Fruit fly (Drosophila melanogaster) whole organism, embryonic: ENCODE results near the gene Dis3l2.
A peak's percentile ranks its signal among the peaks of the same experiment; 100 is the strongest.

Source experiments
- Bgb ChIP-seq: fragments of 200-800 bp; sonication (Bioruptor generic); IDR thresholded peaks from 2 replicates; pipeline ENCODE4 v1.3.6; 2022; ENCODE audit warnings: missing biosample characterization, missing genetic modification characterization; ENCODE audit not compliant: partially characterized antibody
- C15 ChIP-seq: fragments of 200-800 bp; sonication (Bioruptor generic); IDR thresholded peaks from 3 replicates; pipeline ENCODE4 v1.3.6; 2022; ENCODE audit warnings: missing biosample characterization, missing genetic modification characterization
- CG10209 ChIP-seq: fragments of 200-800 bp; sonication (Bioruptor generic); optimal IDR thresholded peaks from 3 replicates; lab custom pipeline; 2017; ENCODE audit warnings: missing biosample characterization, mild to moderate bottlenecking, missing genetic modification characterization, missing genetic modification reagents
- CG10321 ChIP-seq: fragments of 200-800 bp; sonication (Bioruptor generic); IDR thresholded peaks from 2 replicates; pipeline ENCODE4 v1.3.6; 2022; ENCODE audit warnings: missing biosample characterization, missing genetic modification characterization
- CG10654 ChIP-seq: fragments of 200-800 bp; sonication (Bioruptor generic); optimal IDR thresholded peaks from 2 replicates; lab custom pipeline; 2016; ENCODE audit warnings: missing biosample characterization, missing genetic modification characterization
- CG10959 ChIP-seq: fragments of 200-800 bp; sonication (Bioruptor generic); IDR thresholded peaks from 2 replicates; pipeline ENCODE4 v1.3.6; 2022; ENCODE audit warnings: missing biosample characterization, missing genetic modification characterization
- CG11247 ChIP-seq: fragments of 200-800 bp; sonication (Bioruptor generic); IDR thresholded peaks from 2 replicates; pipeline ENCODE4 v1.3.6; 2022; ENCODE audit warnings: missing biosample characterization, missing genetic modification characterization
- CG11504 ChIP-seq: fragments of 200-800 bp; sonication (Bioruptor generic); optimal IDR thresholded peaks from 3 replicates; lab custom pipeline; 2019; ENCODE audit warnings: missing biosample characterization, mild to moderate bottlenecking, missing genetic modification characterization, moderate library complexity
- CG12769 ChIP-seq: fragments of 200-800 bp; sonication (Bioruptor generic); optimal IDR thresholded peaks from 2 replicates; lab custom pipeline; 2019; ENCODE audit warnings: missing biosample characterization, mild to moderate bottlenecking, missing genetic modification characterization, moderate library complexity
- CG13296 ChIP-seq: fragments of 200-800 bp; sonication (Bioruptor generic); optimal IDR thresholded peaks from 3 replicates; lab custom pipeline; 2018; ENCODE audit warnings: missing biosample characterization, mild to moderate bottlenecking, missing genetic modification characterization
- CG16815 ChIP-seq: fragments of 200-800 bp; sonication (Bioruptor generic); optimal IDR thresholded peaks from 3 replicates; lab custom pipeline; 2017; ENCODE audit warnings: missing biosample characterization, mild to moderate bottlenecking, missing genetic modification characterization
- CG17328 ChIP-seq: fragments of 200-800 bp; sonication (Bioruptor generic); IDR thresholded peaks from 2 replicates; pipeline ENCODE4 v1.3.6; 2022; ENCODE audit warnings: missing biosample characterization, missing genetic modification characterization
- CG17361 ChIP-seq: fragments of 200-800 bp; sonication (Bioruptor generic); IDR thresholded peaks from 3 replicates; pipeline ENCODE4 v1.3.6; 2022; ENCODE audit warnings: missing biosample characterization, missing genetic modification characterization
- CG2199 ChIP-seq: fragments of 200-800 bp; sonication (Bioruptor generic); IDR thresholded peaks from 3 replicates; pipeline ENCODE4 v1.3.6; 2022; ENCODE audit warnings: missing biosample characterization, missing genetic modification characterization
- CG30020 ChIP-seq: fragments of 200-800 bp; optimal IDR thresholded peaks from 2 replicates; lab custom pipeline; 2019; ENCODE audit warnings: missing biosample characterization, mild to moderate bottlenecking, missing genetic modification characterization, moderate library complexity
- CG30403 ChIP-seq: fragments of 200-800 bp; sonication (Bioruptor generic); optimal IDR thresholded peaks from 3 replicates; lab custom pipeline; 2016; ENCODE audit warnings: missing biosample characterization, missing genetic modification characterization
- CG3407 ChIP-seq: fragments of 200-800 bp; sonication (Bioruptor generic); optimal IDR thresholded peaks from 2 replicates; lab custom pipeline; 2018; ENCODE audit warnings: missing biosample characterization, mild to moderate bottlenecking, missing genetic modification characterization
- CG3838 ChIP-seq: fragments of 200-800 bp; sonication (Bioruptor generic); optimal IDR thresholded peaks from 3 replicates; lab custom pipeline; 2016; ENCODE audit warnings: missing biosample characterization, missing genetic modification characterization
- CG6175 ChIP-seq: fragments of 200-800 bp; sonication (Bioruptor generic); IDR thresholded peaks from 3 replicates; pipeline ENCODE4 v1.3.6; 2022; ENCODE audit warnings: missing biosample characterization, missing genetic modification characterization
- CG6854 ChIP-seq: fragments of 200-800 bp; sonication (Bioruptor generic); optimal IDR thresholded peaks from 3 replicates; lab custom pipeline; 2017; ENCODE audit warnings: missing biosample characterization, mild to moderate bottlenecking, missing genetic modification characterization
- CG7786 ChIP-seq: fragments of 200-800 bp; sonication (Bioruptor generic); optimal IDR thresholded peaks from 2 replicates; lab custom pipeline; 2016; ENCODE audit warnings: missing biosample characterization, missing genetic modification characterization
- CG7928 ChIP-seq: fragments of 200-800 bp; sonication (Bioruptor generic); optimal IDR thresholded peaks from 2 replicates; lab custom pipeline; 2017; ENCODE audit warnings: missing biosample characterization, mild to moderate bottlenecking, missing genetic modification characterization
- CG8290 ChIP-seq, 3 experiments: fragments of 200-800 bp; sonication (Bioruptor generic); optimal IDR thresholded peaks; 2 replicates each; lab custom pipeline; 2016 to 2019; ENCODE audit warnings: missing biosample characterization in 3 of 3, missing genetic modification characterization in 3 of 3, mild to moderate bottlenecking in 2 of 3, moderate library complexity in 1 of 3
- CG9932 ChIP-seq: fragments of 200-800 bp; sonication (Bioruptor generic); IDR thresholded peaks from 2 replicates; pipeline ENCODE4 v1.3.6; 2022; ENCODE audit warnings: missing biosample characterization, missing genetic modification characterization
- CkIIα-i1 ChIP-seq: fragments of 200-800 bp; sonication (Bioruptor generic); IDR thresholded peaks from 2 replicates; pipeline ENCODE4 v1.3.6; 2022; ENCODE audit warnings: missing biosample characterization, missing genetic modification characterization
- Doc3 ChIP-seq: fragments of 200-800 bp; sonication (Bioruptor generic); IDR thresholded peaks from 3 replicates; pipeline ENCODE4 v1.3.6; 2022; ENCODE audit warnings: missing biosample characterization, missing genetic modification characterization; ENCODE audit not compliant: partially characterized antibody
- Eip74EF ChIP-seq, 2 experiments: fragments of 200-800 bp in 1 of 2; fragments of >200 bp in 1 of 2; sonication (Bioruptor generic) in 1 of 2; optimal IDR thresholded peaks; 2 replicates each; lab custom pipeline; 2017 to 2019; ENCODE audit warnings: missing biosample characterization in 2 of 2, missing genetic modification characterization in 2 of 2, mild to moderate bottlenecking in 1 of 2, moderate library complexity in 1 of 2
- Fer1 ChIP-seq: fragments of 200-800 bp; sonication (Bioruptor generic); optimal IDR thresholded peaks from 2 replicates; lab custom pipeline; 2017; ENCODE audit warnings: missing biosample characterization, mild to moderate bottlenecking, missing genetic modification characterization
- Fer3 ChIP-seq: fragments of 200-800 bp; sonication (Bioruptor generic); optimal IDR thresholded peaks from 2 replicates; lab custom pipeline; 2018; ENCODE audit warnings: missing biosample characterization, mild to moderate bottlenecking, missing genetic modification characterization, moderate library complexity
- H15 ChIP-seq: fragments of 200-800 bp; sonication (Bioruptor generic); IDR thresholded peaks from 3 replicates; pipeline ENCODE4 v1.3.6; 2022; ENCODE audit warnings: missing biosample characterization, missing genetic modification characterization
- Med ChIP-seq: fragments of 200-800 bp; sonication (Bioruptor generic); peaks from one replicate; lab custom pipeline; 2016; ENCODE audit warnings: missing biosample characterization, missing genetic modification characterization, mild to moderate bottlenecking, inconsistent platforms, moderate library complexity
- Ssrp ChIP-seq: fragments of 200-800 bp; sonication (Bioruptor generic); optimal IDR thresholded peaks from 2 replicates; lab custom pipeline; 2018; ENCODE audit warnings: missing biosample characterization, mild to moderate bottlenecking, missing genetic modification characterization, moderate library complexity
- Xrp1 ChIP-seq: fragments of 200-800 bp; sonication (Bioruptor generic); IDR thresholded peaks from 2 replicates; pipeline ENCODE4 v1.3.6; 2022; ENCODE audit warnings: missing biosample characterization, missing genetic modification characterization
- btn ChIP-seq: fragments of 200-800 bp; sonication (Bioruptor generic); optimal IDR thresholded peaks from 2 replicates; lab custom pipeline; 2016; ENCODE audit warnings: missing biosample characterization, missing genetic modification characterization
- ewg ChIP-seq: fragments of 200-800 bp; sonication (Bioruptor generic); optimal IDR thresholded peaks from 3 replicates; lab custom pipeline; 2017; ENCODE audit warnings: mild to moderate bottlenecking, missing biosample characterization, missing genetic modification reagents, missing genetic modification characterization
- fd3F ChIP-seq: fragments of 200-800 bp; sonication (Bioruptor generic); optimal IDR thresholded peaks from 2 replicates; lab custom pipeline; 2018; ENCODE audit warnings: missing biosample characterization, mild to moderate bottlenecking, missing genetic modification characterization, moderate library complexity
- fru ChIP-seq: fragments of >200 bp; optimal IDR thresholded peaks from 2 replicates; lab custom pipeline; 2017
- gem ChIP-seq: fragments of 200-800 bp; sonication (Bioruptor generic); optimal IDR thresholded peaks from 2 replicates; lab custom pipeline; 2019; ENCODE audit warnings: missing biosample characterization, mild to moderate bottlenecking, missing genetic modification characterization, moderate library complexity
- gfzf ChIP-seq: fragments of 200-800 bp; sonication (Bioruptor generic); optimal IDR thresholded peaks from 2 replicates; lab custom pipeline; 2016; ENCODE audit warnings: missing biosample characterization, mild to moderate bottlenecking, missing genetic modification characterization, moderate library complexity
- gsb-n ChIP-seq: fragments of 200-800 bp; sonication (Bioruptor generic); optimal IDR thresholded peaks from 3 replicates; lab custom pipeline; 2018; ENCODE audit warnings: missing biosample characterization, mild to moderate bottlenecking, missing genetic modification characterization
- kni ChIP-seq: fragments of 200-800 bp; sonication (Bioruptor generic); optimal IDR thresholded peaks from 3 replicates; lab custom pipeline; 2017; ENCODE audit warnings: mild to moderate bottlenecking, missing biosample characterization, missing genetic modification reagents, missing genetic modification characterization
- knrl ChIP-seq: fragments of 200-800 bp; sonication (Bioruptor generic); IDR thresholded peaks from 3 replicates; pipeline ENCODE4 v1.3.6; 2022; ENCODE audit warnings: missing biosample characterization, missing genetic modification characterization; ENCODE audit not compliant: partially characterized antibody
- luna ChIP-seq: fragments of 200-800 bp; sonication (Bioruptor generic); optimal IDR thresholded peaks from 2 replicates; lab custom pipeline; 2016; ENCODE audit warnings: missing biosample characterization, missing genetic modification characterization
- nau ChIP-seq: fragments of 200-800 bp; sonication (Bioruptor generic); optimal IDR thresholded peaks from 3 replicates; lab custom pipeline; 2017; ENCODE audit warnings: missing biosample characterization, mild to moderate bottlenecking, missing genetic modification characterization, missing genetic modification reagents
- sim ChIP-seq: fragments of 200-800 bp; sonication (Bioruptor generic); IDR thresholded peaks from 2 replicates; pipeline ENCODE4 v1.3.6; 2022; ENCODE audit warnings: missing biosample characterization, missing genetic modification characterization
- sisA ChIP-seq: fragments of 200-800 bp; sonication (Bioruptor generic); IDR thresholded peaks from 2 replicates; pipeline ENCODE4 v1.3.6; 2022; ENCODE audit warnings: missing biosample characterization, missing genetic modification characterization
- slou ChIP-seq: fragments of 200-800 bp; sonication (Bioruptor generic); optimal IDR thresholded peaks from 3 replicates; lab custom pipeline; 2016; ENCODE audit warnings: missing biosample characterization, missing genetic modification characterization
- sr ChIP-seq: fragments of 200-800 bp; sonication (Bioruptor generic); IDR thresholded peaks from 3 replicates; pipeline ENCODE4 v1.3.6; 2022; ENCODE audit warnings: missing biosample characterization, missing genetic modification characterization
- toy ChIP-seq: fragments of 200-800 bp; sonication (Bioruptor generic); IDR thresholded peaks from 2 replicates; pipeline ENCODE4 v1.3.6; 2022; ENCODE audit warnings: missing biosample characterization, missing genetic modification characterization
- usp ChIP-seq: fragments of >200 bp; optimal IDR thresholded peaks from 2 replicates; lab custom pipeline; 2017; ENCODE audit warnings: missing biosample characterization, missing genetic modification characterization

Gene Dis3l2

DNA sequence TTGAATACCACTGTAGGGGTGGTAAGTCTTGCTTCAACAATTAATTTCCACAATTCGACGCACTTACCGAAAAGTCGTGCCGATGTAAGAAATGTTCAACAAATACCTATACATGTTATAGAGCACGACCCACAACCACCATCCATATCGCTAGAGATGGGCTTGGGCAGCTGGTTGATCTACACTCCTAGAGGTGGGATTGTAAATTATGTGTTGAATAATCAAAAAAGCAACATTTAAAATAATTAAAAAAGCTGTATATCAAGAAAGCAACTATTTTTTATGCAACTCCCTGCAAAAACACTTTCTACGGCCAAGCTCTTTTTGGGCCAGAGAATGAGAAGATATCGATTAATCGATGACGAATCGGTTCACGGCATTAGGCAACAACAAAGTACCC is 28.3 kb upstream of the Dis3l2 start, which contains the start of the genes CG34140, Mkp and Mtch (continued):
- 0 out of 2 replicates have a peak, but pooled peaks have one; percentile 26 for TF ChIP-seq CG10321
- TF ChIP-seq CG30403 (GFP tag; lab: Kevin White, UChicago), result peak; percentile 94
- no peak for TF ChIP-seq CG11504 (tag; lab: Kevin White, UChicago)
- peak; percentile 90 for TF ChIP-seq Xrp1
- peak; percentile 89 for TF ChIP-seq CG7786 (GFP tag; lab: Kevin White, UChicago)
- no peak for TF ChIP-seq CG3407
- no peak for TF ChIP-seq toy (GFP tag; lab: Robert Waterston, UW)
- no peak for TF ChIP-seq Eip74EF (GFP tag; optimal IDR thresholded peaks at IDR 0.05; lab: Kevin White, UChicago)
- no peak for TF ChIP-seq sim
- TF ChIP-seq sisA, result peak; percentile 86
- TF ChIP-seq gsb-n, result no peak
- peak; percentile 67; the same call in 1 of the 3 replicates for TF ChIP-seq C15 (GFP tag; lab: Robert Waterston, UW)
- TF ChIP-seq Doc3 (GFP tag; lab: Robert Waterston, UW), result peak; percentile 97
- no peak for TF ChIP-seq CG13296 (GFP tag; lab: Kevin White, UChicago)
- peak; percentile 91 for TF ChIP-seq gem (tag; lab: Kevin White, UChicago)
- TF ChIP-seq CG6854, result no peak
- peak; percentile 92 for TF ChIP-seq CG9932 (GFP tag; lab: Robert Waterston, UW)
- TF ChIP-seq CG6175 (GFP tag; lab: Robert Waterston, UW), result peak; percentile 63; the same call in 1 of the 3 replicates
- peak; percentile 73 for TF ChIP-seq ewg
- TF ChIP-seq CkIIα-i1, result no peak
- no peak for TF ChIP-seq fru (lab: Kevin White, UChicago)
- peak; percentile 78 for TF ChIP-seq gfzf
- no peak for TF ChIP-seq nau (GFP tag; lab: Kevin White, UChicago)
- TF ChIP-seq CG7928, result no peak
- 0 out of 3 replicates have a peak, but pooled peaks have one; percentile 3 for TF ChIP-seq sr (GFP tag; lab: Robert Waterston, UW)
- TF ChIP-seq CG12769 (tag; lab: Kevin White, UChicago), result no peak
- peak; percentile 80 for TF ChIP-seq CG30020 (tag; lab: Kevin White, UChicago)
- no peak; the same call in 1 of the 3 replicates for TF ChIP-seq CG17361 (GFP tag; lab: Robert Waterston, UW)
- peak; percentile 84 for TF ChIP-seq Fer1 (GFP tag; lab: Kevin White, UChicago)
- TF ChIP-seq fd3F (GFP tag; lab: Kevin White, UChicago), result peak; percentile 71
- TF ChIP-seq CG3838 (GFP tag; lab: Kevin White, UChicago), result peak; percentile 63
- TF ChIP-seq CG8290 (GFP tag; optimal IDR thresholded peaks at IDR 0.05; lab: Kevin White, UChicago), result peak; percentile 88
- peak in 1 of 2 experiments; percentile 66 for TF ChIP-seq CG8290 (tag; optimal IDR thresholded peaks at IDR 0.05; lab: Kevin White, UChicago)
- peak; percentile 99 for TF ChIP-seq Med (GFP tag; lab: Kevin White, UChicago)
- TF ChIP-seq CG10959 (GFP tag; lab: Robert Waterston, UW), result peak; percentile 61; the same call in 1 of the 2 replicates
- TF ChIP-seq H15, result peak; percentile 81
- TF ChIP-seq Bgb (GFP tag; lab: Robert Waterston, UW), result peak; percentile 89
- peak; percentile 97 for TF ChIP-seq knrl (GFP tag; lab: Robert Waterston, UW)
- peak; percentile 14 for TF ChIP-seq btn (GFP tag; lab: Kevin White, UChicago)
- peak; percentile 72 for TF ChIP-seq CG16815 (GFP tag; lab: Kevin White, UChicago)
- no peak for TF ChIP-seq usp (GFP tag; lab: Kevin White, UChicago)
- no peak for TF ChIP-seq CG2199
- peak; percentile 78 for TF ChIP-seq Ssrp (tag; lab: Kevin White, UChicago)
- no peak for TF ChIP-seq Fer3 (tag; lab: Kevin White, UChicago)
- TF ChIP-seq slou (GFP tag; lab: Kevin White, UChicago), result peak; percentile 79
- peak; percentile 71 for TF ChIP-seq CG17328 (GFP tag; lab: Robert Waterston, UW)
- no peak for TF ChIP-seq CG10209
- peak; percentile 81 for TF ChIP-seq kni
- TF ChIP-seq CG10654, result peak; percentile 84
- peak; percentile 76 for TF ChIP-seq CG11247 (GFP tag; lab: Robert Waterston, UW)
- peak; percentile 55 for TF ChIP-seq luna (GFP tag; lab: Kevin White, UChicago)
